Worm (Caenorhabditis elegans) whole organism, L4/young adult: ENCODE data around the gene rpl-23.

Experiments
- dao-5 ChIP-seq: sonication (generic microtip); optimal IDR thresholded peaks from 2 replicates; lab custom pipeline; 2016; ENCODE audit warnings: missing genotype, missing genetic modification characterization, moderate library complexity, missing compliant biosample characterization
- him-1 ChIP-seq: sonication (generic microtip); optimal IDR thresholded peaks from 2 replicates; lab custom pipeline; 2016; ENCODE audit warnings: missing genotype, missing genetic modification reagents, missing genetic modification characterization, missing compliant biosample characterization

DNA sequence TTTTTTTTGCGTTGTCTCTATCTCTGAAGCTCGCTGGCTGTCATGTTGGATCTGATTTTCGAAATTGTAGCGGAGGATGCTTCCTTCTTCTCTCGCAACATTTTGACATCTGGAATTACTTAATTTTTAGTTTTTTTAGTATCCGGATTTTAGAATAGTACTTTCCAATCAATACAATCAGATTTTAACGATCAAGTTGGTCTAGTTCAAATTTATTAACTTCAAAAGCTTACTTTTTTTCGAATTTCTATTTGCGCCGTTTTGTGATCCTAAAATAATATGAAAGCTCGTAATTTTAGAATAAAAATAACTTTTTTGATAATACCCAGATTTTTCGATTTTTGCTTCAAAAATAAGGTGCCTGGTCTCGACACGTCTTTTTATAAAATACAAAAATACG, 4.1 kb upstream of the rpl-23 start, which contains the start of gene B0336.12:
- TF ChIP-seq him-1 (tag; lab: Kevin White, UChicago): no peak
- no peak for TF ChIP-seq dao-5 (tag; lab: Kevin White, UChicago)
